Worm (Caenorhabditis elegans) whole organism, L4 larva: ENCODE measurements around the gene rps-4.

Experiments
- F49E8.2 ChIP-seq: sonication (generic microtip); optimal IDR thresholded peaks from 2 replicates; lab custom pipeline; 2016; ENCODE audit warnings: missing compliant biosample characterization, mild to moderate bottlenecking, missing genetic modification characterization, borderline replicate concordance
- aha-1 ChIP-seq: fragments of 150-350 bp; peaks from one replicate; lab custom pipeline; 2014; ENCODE audit warnings: missing biosample characterization, missing genetic modification characterization
- egl-43 ChIP-seq: fragments of 200-800 bp; sonication (Bioruptor generic); IDR thresholded peaks from 2 replicates; pipeline ENCODE4 v1.3.6; 2022; ENCODE audit warnings: missing genetic modification reagents, missing genetic modification characterization, missing compliant biosample characterization
- fos-1 ChIP-seq: fragments of 150-350 bp; optimal IDR thresholded peaks from 2 replicates; lab custom pipeline; 2014; ENCODE audit warnings: missing biosample characterization, missing genetic modification characterization
- hlh-30 ChIP-seq: sonication (generic microtip); optimal IDR thresholded peaks from 2 replicates; lab custom pipeline; 2017; ENCODE audit warnings: antibody characterized with exemption, mild to moderate bottlenecking, missing genetic modification characterization, missing compliant biosample characterization; ENCODE audit not compliant: insufficient read depth
- hmg-1.1 ChIP-seq: fragments of 200-800 bp; sonication (Bioruptor generic); IDR thresholded peaks from 2 replicates; pipeline ENCODE4 v1.3.6; 2022; ENCODE audit warnings: missing genetic modification reagents, missing genetic modification characterization, missing compliant biosample characterization
- lin-13 ChIP-seq: fragments of 150-350 bp; optimal IDR thresholded peaks from 2 replicates; lab custom pipeline; 2014; ENCODE audit warnings: missing biosample characterization, missing genetic modification reagents, missing genetic modification characterization
- lsy-2 ChIP-seq, 2 experiments: fragments of 150-350 bp in 1 of 2; sonication (generic microtip) in 1 of 2; optimal IDR thresholded peaks; 2 replicates each; lab custom pipeline; 2014 to 2017; ENCODE audit warnings: missing biosample characterization in 2 of 2, missing genetic modification characterization in 2 of 2
- skn-1 ChIP-seq: fragments of 150-350 bp; optimal IDR thresholded peaks from 2 replicates; lab custom pipeline; 2014; ENCODE audit warnings: missing biosample characterization, missing genetic modification characterization
- snpc-1.2 ChIP-seq: fragments of 200-800 bp; sonication (Bioruptor generic); IDR thresholded peaks from 2 replicates; pipeline ENCODE4 v1.3.6; 2022; ENCODE audit warnings: missing genetic modification reagents, missing genetic modification characterization, missing compliant biosample characterization
- unc-62 ChIP-seq, 3 experiments: fragments of 150-350 bp in 1 of 3; sonication (generic microtip); optimal IDR thresholded peaks in 2 of 3; peaks in 1 of 3; 1 replicate in 1 of 3; 2 replicates in 2 of 3; lab custom pipeline; 2014 to 2017; ENCODE audit warnings: missing biosample characterization in 3 of 3, missing genetic modification characterization in 3 of 3, missing genetic modification reagents in 3 of 3, missing genotype in 1 of 3
- ztf-11 ChIP-seq: fragments of 150-350 bp; optimal IDR thresholded peaks from 2 replicates; lab custom pipeline; 2014; ENCODE audit warnings: missing biosample characterization, missing genetic modification characterization

ce11 chrIV:7083976-7084375, 506 bp downstream of the rps-4 start:
- TF ChIP-seq lin-13 (GFP tag; lab: Kevin White, UChicago) (no peak), unc-62 (GFP tag; optimal IDR thresholded peaks at IDR 0.05 in 1 of 2; lab: Kevin White, UChicago) (no peak), unc-62 (tag; optimal IDR thresholded peaks at IDR 0.05; lab: Kevin White, UChicago) (no peak), lsy-2 (tag; optimal IDR thresholded peaks at IDR 0.05; lab: Kevin White, UChicago) (no peak), hmg-1.1 (GFP tag; lab: Robert Waterston, UW) (no peak), snpc-1.2 (GFP tag; lab: Robert Waterston, UW) (no peak), F49E8.2 (tag; lab: Kevin White, UChicago) (no peak), aha-1 (tag; lab: Kevin White, UChicago) (peak; percentile 69), skn-1 (no peak), hlh-30 (tag; lab: Kevin White, UChicago) (no peak), ztf-11 (no peak), egl-43 (GFP tag; lab: Robert Waterston, UW) (no peak), fos-1 (tag; lab: Kevin White, UChicago) (no peak)
